Worm (Caenorhabditis elegans) whole organism, L4 larva: ENCODE data around the gene F54E12.2.

Experiments
- cey-2 ChIP-seq: sonication (generic microtip); optimal IDR thresholded peaks from 3 replicates; lab custom pipeline; 2017; ENCODE audit warnings: missing genetic modification characterization, mild to moderate bottlenecking, missing compliant biosample characterization, antibody characterized with exemption, borderline replicate concordance; ENCODE audit not compliant: insufficient read depth
- daf-19 ChIP-seq: fragments of 200-800 bp; sonication (Bioruptor generic); conservative IDR thresholded peaks from 2 replicates; pipeline ENCODE4 v1.3.6; 2022; ENCODE audit warnings: missing genetic modification characterization, missing compliant biosample characterization
- fos-1 ChIP-seq: fragments of 150-350 bp; optimal IDR thresholded peaks from 2 replicates; lab custom pipeline; 2014; ENCODE audit warnings: missing biosample characterization, missing genetic modification characterization
- mep-1 ChIP-seq: fragments of 150-350 bp; sonication (generic microtip); optimal IDR thresholded peaks from 3 replicates; lab custom pipeline; 2014; ENCODE audit warnings: missing biosample characterization, missing genetic modification characterization
- pha-4 ChIP-seq, 2 experiments: fragments of 150-350 bp in 1 of 2; fragments of 200-800 bp in 1 of 2; sonication (Bioruptor generic) in 1 of 2; IDR thresholded peaks in 1 of 2; optimal IDR thresholded peaks in 1 of 2; 2 replicates each; pipeline versions ENCODE4 v1.3.6 to Lab custom; 2014 to 2022; ENCODE audit warnings: missing genetic modification characterization in 2 of 2, missing genetic modification reagents in 2 of 2, missing biosample characterization in 1 of 2, missing compliant biosample characterization in 1 of 2
- ztf-7 ChIP-seq: fragments of 150-350 bp; optimal IDR thresholded peaks from 2 replicates; lab custom pipeline; 2014; ENCODE audit warnings: missing biosample characterization, missing genetic modification characterization

DNA sequence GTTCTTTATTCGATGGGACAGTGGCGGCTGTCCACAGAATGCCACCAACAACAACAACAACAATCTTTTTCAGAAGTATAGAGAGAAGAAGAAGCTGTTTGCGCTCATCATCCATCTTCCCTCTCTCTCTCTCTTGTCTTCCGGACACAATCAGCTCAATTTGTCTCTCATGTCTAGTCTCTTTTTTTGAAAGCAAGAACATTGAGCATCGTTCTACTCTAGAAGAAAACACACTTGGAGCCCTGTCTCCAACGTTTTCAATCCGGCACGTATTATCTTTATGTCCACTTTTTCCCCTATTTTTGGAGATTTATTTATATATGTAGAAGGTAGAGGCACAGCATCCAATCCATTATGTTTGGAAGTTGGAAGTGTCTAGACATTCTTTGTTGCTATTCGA is 11.8 kb upstream of the F54E12.2 start:
- TF ChIP-seq mep-1 (tag; lab: Kevin White, UChicago): no peak
- TF ChIP-seq ztf-7: no peak
- no peak for TF ChIP-seq fos-1 (tag; lab: Kevin White, UChicago)
- TF ChIP-seq pha-4 (GFP tag; IDR thresholded peaks at IDR 0.05; lab: Robert Waterston, UW): no peak
- no peak for TF ChIP-seq pha-4 (tag; optimal IDR thresholded peaks at IDR 0.05; lab: Kevin White, UChicago)
- no peak for TF ChIP-seq daf-19 (GFP tag; lab: Robert Waterston, UW)
- no peak for TF ChIP-seq cey-2 (tag; lab: Kevin White, UChicago)
